Fruit fly (Drosophila melanogaster) whole organism, prepupa: Measurements from ENCODE around the gene CG31663.

ENCODE experiments used
- CG11294 ChIP-seq: fragments of 200-800 bp; sonication (Bioruptor generic); IDR thresholded peaks from 2 replicates; pipeline ENCODE4 v1.3.6; 2022; ENCODE audit warnings: missing biosample characterization, missing genetic modification characterization
- CG11762 ChIP-seq: fragments of 200-800 bp; sonication (Bioruptor generic); optimal IDR thresholded peaks from 3 replicates; lab custom pipeline; 2016; ENCODE audit warnings: missing biosample characterization, missing genetic modification characterization; ENCODE audit not compliant: insufficient read depth
- CG15336 ChIP-seq: fragments of 200-800 bp; sonication (Bioruptor generic); IDR thresholded peaks from 2 replicates; pipeline ENCODE4 v1.3.6; 2022; ENCODE audit warnings: missing biosample characterization, missing genetic modification characterization
- CG3032 ChIP-seq: fragments of 200-800 bp; optimal IDR thresholded peaks from 2 replicates; lab custom pipeline; 2019; ENCODE audit warnings: missing biosample characterization, mild to moderate bottlenecking, missing genetic modification characterization, moderate library complexity
- CG31627 ChIP-seq: fragments of 200-800 bp; sonication (Bioruptor generic); optimal IDR thresholded peaks from 3 replicates; lab custom pipeline; 2016; ENCODE audit warnings: missing biosample characterization, missing genetic modification characterization
- CG32006 ChIP-seq: fragments of 200-800 bp; sonication (Bioruptor generic); optimal IDR thresholded peaks from 3 replicates; lab custom pipeline; 2017; ENCODE audit warnings: missing biosample characterization, mild to moderate bottlenecking, missing genetic modification characterization
- CG4318 ChIP-seq: fragments of 200-800 bp; sonication (Bioruptor generic); optimal IDR thresholded peaks from 3 replicates; lab custom pipeline; 2017; ENCODE audit warnings: missing biosample characterization, mild to moderate bottlenecking, missing genetic modification characterization
- CG6792 ChIP-seq: fragments of 200-800 bp; sonication (Bioruptor generic); optimal IDR thresholded peaks from 3 replicates; lab custom pipeline; 2016; ENCODE audit warnings: missing biosample characterization, missing genetic modification characterization
- CG6808 ChIP-seq: fragments of 200-800 bp; sonication (Bioruptor generic); optimal IDR thresholded peaks from 3 replicates; lab custom pipeline; 2017; ENCODE audit warnings: missing biosample characterization, missing genetic modification characterization, mild to moderate bottlenecking, moderate library complexity, missing genetic modification reagents
- CG6854 ChIP-seq: fragments of 200-800 bp; sonication (Bioruptor generic); optimal IDR thresholded peaks from 2 replicates; lab custom pipeline; 2017; ENCODE audit warnings: missing biosample characterization, mild to moderate bottlenecking, missing genetic modification characterization
- CG8119 ChIP-seq: fragments of 200-800 bp; sonication (Bioruptor generic); IDR thresholded peaks from 3 replicates; pipeline ENCODE4 v1.3.6; 2022; ENCODE audit warnings: missing biosample characterization, missing genetic modification characterization
- Eip78C ChIP-seq: fragments of 200-800 bp; sonication (Bioruptor generic); peaks from one replicate; lab custom pipeline; 2016; ENCODE audit warnings: missing biosample characterization, missing genetic modification characterization
- Ets21C ChIP-seq: fragments of 200-800 bp; sonication (Bioruptor generic); optimal IDR thresholded peaks from 3 replicates; lab custom pipeline; 2016; ENCODE audit warnings: missing biosample characterization, missing genetic modification characterization
- Hr38 ChIP-seq: sonication (Bioruptor generic); optimal IDR thresholded peaks from 2 replicates; lab custom pipeline; 2016; ENCODE audit warnings: missing biosample characterization, missing genetic modification characterization
- Hr39 ChIP-seq: fragments of 200-800 bp; sonication (Bioruptor generic); optimal IDR thresholded peaks from 2 replicates; lab custom pipeline; 2016; ENCODE audit warnings: missing biosample characterization, missing genetic modification characterization
- Lpt ChIP-seq: fragments of 200-800 bp; sonication (Bioruptor generic); optimal IDR thresholded peaks from 3 replicates; lab custom pipeline; 2016; ENCODE audit warnings: missing biosample characterization, missing genetic modification characterization
- OdsH ChIP-seq: fragments of 200-800 bp; sonication (Bioruptor generic); optimal IDR thresholded peaks from 3 replicates; lab custom pipeline; 2016; ENCODE audit warnings: missing biosample characterization, missing genetic modification characterization
- Smox ChIP-seq: fragments of 200-800 bp; sonication (Bioruptor generic); optimal IDR thresholded peaks from 3 replicates; lab custom pipeline; 2016; ENCODE audit warnings: missing biosample characterization, missing genetic modification characterization
- Sox15 ChIP-seq: fragments of 200-800 bp; sonication (Bioruptor generic); optimal IDR thresholded peaks from 3 replicates; lab custom pipeline; 2016; ENCODE audit warnings: missing biosample characterization, missing genetic modification characterization
- achi ChIP-seq: fragments of 200-800 bp; sonication (Bioruptor generic); optimal IDR thresholded peaks from 3 replicates; lab custom pipeline; 2016; ENCODE audit warnings: missing biosample characterization, missing genetic modification characterization
- acj6 ChIP-seq: fragments of 200-800 bp; sonication (Bioruptor generic); optimal IDR thresholded peaks from 3 replicates; lab custom pipeline; 2016; ENCODE audit warnings: missing biosample characterization, missing genetic modification characterization
- dsx ChIP-seq: fragments of 200-800 bp; optimal IDR thresholded peaks from 3 replicates; lab custom pipeline; 2019; ENCODE audit warnings: missing biosample characterization, mild to moderate bottlenecking, missing genetic modification characterization, moderate library complexity; ENCODE audit not compliant: poor library complexity, severe bottlenecking
- eg ChIP-seq: fragments of 200-800 bp; sonication (Bioruptor generic); IDR thresholded peaks from 3 replicates; pipeline ENCODE4 v1.3.6; 2022; ENCODE audit warnings: missing biosample characterization, missing genetic modification characterization
- esn ChIP-seq: fragments of 200-800 bp; sonication (Bioruptor generic); optimal IDR thresholded peaks from 2 replicates; lab custom pipeline; 2016; ENCODE audit warnings: missing biosample characterization, mild to moderate bottlenecking, missing genetic modification characterization, moderate library complexity
- fd59A ChIP-seq: fragments of 200-800 bp; sonication (Bioruptor generic); optimal IDR thresholded peaks from 2 replicates; lab custom pipeline; 2017; ENCODE audit warnings: missing biosample characterization, mild to moderate bottlenecking, missing genetic modification characterization, missing genetic modification reagents
- net ChIP-seq: fragments of 200-800 bp; sonication (Bioruptor generic); optimal IDR thresholded peaks from 3 replicates; lab custom pipeline; 2016; ENCODE audit warnings: missing biosample characterization, missing genetic modification characterization
- pdm3 ChIP-seq: fragments of 200-800 bp; sonication (Bioruptor generic); optimal IDR thresholded peaks from 3 replicates; lab custom pipeline; 2016; ENCODE audit warnings: missing biosample characterization, missing genetic modification characterization
- spab ChIP-seq: fragments of 200-800 bp; sonication (Bioruptor generic); optimal IDR thresholded peaks from 2 replicates; lab custom pipeline; 2017; ENCODE audit warnings: missing biosample characterization, mild to moderate bottlenecking, missing genetic modification characterization, missing genetic modification reagents
- ss ChIP-seq, 2 experiments: fragments of 200-800 bp; sonication (Bioruptor generic); optimal IDR thresholded peaks; 2 replicates in 1 of 2; 3 replicates in 1 of 2; lab custom pipeline; 2017 to 2018; ENCODE audit warnings: mild to moderate bottlenecking in 2 of 2, missing biosample characterization in 2 of 2, missing genetic modification characterization in 2 of 2, moderate library complexity in 1 of 2
- topi ChIP-seq: fragments of 200-800 bp; sonication (Bioruptor generic); optimal IDR thresholded peaks from 3 replicates; lab custom pipeline; 2016; ENCODE audit warnings: missing biosample characterization, missing genetic modification characterization

CG31663 gene

dm6 chr2L:1828282-1828681 lies 53.0 kb downstream of the CG31663 start:
- TF ChIP-seq Sox15 (no peak), Hr38 (GFP tag; lab: Kevin White, UChicago) (no peak), eg (GFP tag; lab: Robert Waterston, UW) (no peak), CG4318 (GFP tag; lab: Kevin White, UChicago) (no peak), CG15336 (GFP tag; lab: Robert Waterston, UW) (no peak), esn (GFP tag; lab: Kevin White, UChicago) (no peak), CG3032 (tag; lab: Kevin White, UChicago) (no peak), CG31627 (GFP tag; lab: Kevin White, UChicago) (no peak), CG8119 (GFP tag; lab: Robert Waterston, UW) (no peak), CG6808 (no peak), CG32006 (no peak), pdm3 (GFP tag; lab: Kevin White, UChicago) (no peak), Ets21C (GFP tag; lab: Kevin White, UChicago) (no peak), Hr39 (no peak), CG11294 (GFP tag; lab: Robert Waterston, UW) (no peak), Lpt (GFP tag; lab: Kevin White, UChicago) (no peak), achi (no peak)

DNA sequence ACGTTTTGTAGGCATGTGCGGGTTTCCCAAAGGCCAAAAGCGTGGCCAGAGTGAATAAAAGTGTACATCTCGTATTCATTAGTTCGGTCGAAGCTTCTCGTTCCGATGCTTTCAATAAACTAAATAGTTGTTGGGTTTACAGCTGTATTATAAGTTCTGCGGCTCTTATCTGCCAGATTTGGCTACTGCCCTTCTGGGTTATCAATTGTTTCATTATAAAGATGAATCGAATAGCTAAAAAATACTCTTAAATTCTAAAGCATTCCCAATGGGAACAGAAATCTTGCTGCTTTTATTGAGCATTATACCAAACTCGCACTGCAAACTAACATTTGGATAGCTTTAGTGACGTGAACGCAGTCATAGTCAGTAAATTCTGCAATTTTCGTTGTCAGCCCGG lies 54.9 kb downstream of the CG31663 start, which contains the start of gene CG31664:
Gene CG31664 (minus strand): TSS at position 101 of the 400 bp plus-strand sequence.
- TF ChIP-seq CG6854 (GFP tag; lab: Kevin White, UChicago) (no peak), achi (no peak), dsx (GFP tag; lab: Kevin White, UChicago) (no peak), net (no peak)

dm6 chr2L:1823231-1823630 lies 58.0 kb downstream of the CG31663 start, which contains the start of gene CG31933:
TSS of gene CG31933 (minus strand) at chr2L:1823331.
- no peak for TF ChIP-seq CG11762 (GFP tag; lab: Kevin White, UChicago)
- no peak for TF ChIP-seq CG6792 (GFP tag; lab: Kevin White, UChicago)
- no peak for TF ChIP-seq fd59A (GFP tag; lab: Kevin White, UChicago)
- TF ChIP-seq ss (GFP tag; optimal IDR thresholded peaks at IDR 0.05; lab: Kevin White, UChicago): no peak
- no peak for TF ChIP-seq CG11294 (GFP tag; lab: Robert Waterston, UW)
- TF ChIP-seq Smox (GFP tag; lab: Kevin White, UChicago): no peak
- no peak for TF ChIP-seq esn (GFP tag; lab: Kevin White, UChicago)
- no peak for TF ChIP-seq spab
- no peak for TF ChIP-seq OdsH (GFP tag; lab: Kevin White, UChicago)
- TF ChIP-seq topi: no peak
- no peak for TF ChIP-seq Eip78C
- TF ChIP-seq acj6: no peak
